Fruit fly (Drosophila melanogaster): ENCODE results near the gene Pvr.
A peak's percentile ranks its signal among the peaks of the same experiment; 100 is the strongest.

The Pvr gene

DNA sequence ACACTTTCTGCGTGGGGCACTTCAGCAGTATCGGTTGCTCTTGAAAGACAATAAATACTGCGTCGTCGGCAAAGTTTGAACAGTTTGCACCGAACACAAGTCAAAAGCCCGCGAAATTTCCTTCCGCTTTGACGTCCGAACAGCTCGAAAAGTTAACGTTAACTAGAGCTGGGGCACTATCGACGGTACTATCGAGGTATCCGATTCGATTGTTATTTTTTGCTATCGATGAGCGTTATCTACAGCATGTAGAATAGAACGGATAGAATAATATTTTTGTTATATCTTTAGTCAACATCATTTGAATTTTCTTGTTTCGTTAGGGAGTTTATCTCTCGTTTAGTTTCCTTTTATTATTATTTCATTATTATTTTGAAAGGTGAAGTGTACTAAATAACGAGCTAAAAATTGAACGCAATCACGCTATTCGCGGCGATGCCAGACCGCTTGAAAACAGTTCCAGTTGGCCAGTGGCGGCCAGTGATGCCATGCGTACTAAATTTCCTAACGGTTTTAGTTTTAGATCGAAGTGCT, at the start of gene Pvr:
Pvr (minus strand) TSS at position 167 of the 534 bp plus-strand sequence.
- TF ChIP-seq GATAd (GFP tag; optimal IDR thresholded peaks at IDR 0.05) (no peak), h (GFP tag; optimal IDR thresholded peaks at IDR 0.05) (peak; percentile 18), CrebA (GFP tag; optimal IDR thresholded peaks at IDR 0.05; ENCODE audit: borderline replicate concordance) (peak; percentile 15), Hr78 (GFP tag; optimal IDR thresholded peaks at IDR 0.05) (no peak), sv (GFP tag; optimal IDR thresholded peaks at IDR 0.05) (no peak), lola (GFP tag; optimal IDR thresholded peaks at IDR 0.05) (no peak), psq (GFP tag; optimal IDR thresholded peaks at IDR 0.05) (no peak), dsf (GFP tag; optimal IDR thresholded peaks at IDR 0.05; ENCODE audit: borderline replicate concordance) (no peak), HLH106 (tag; optimal IDR thresholded peaks at IDR 0.05) (no peak), Dif (GFP tag; optimal IDR thresholded peaks at IDR 0.05; ENCODE audit: partially characterized antibody) (no peak), jim (GFP tag; optimal IDR thresholded peaks at IDR 0.05) (peak; percentile 30), Sp1 (GFP tag; optimal IDR thresholded peaks at IDR 0.05) (no peak), dl (GFP tag; optimal IDR thresholded peaks at IDR 0.05; ENCODE audit: insufficient read depth in 1 of 2, partially characterized antibody in 2 of 2) (no peak), Hr83 (GFP tag; optimal IDR thresholded peaks at IDR 0.05; ENCODE audit: poor library complexity, severe bottlenecking) (peak; percentile 46), tai (GFP tag; optimal IDR thresholded peaks at IDR 0.05) (peak; percentile 19), pan (optimal IDR thresholded peaks at IDR 0.05) (no peak), br (GFP tag; optimal IDR thresholded peaks at IDR 0.05) (no peak), Myc (optimal IDR thresholded peaks at IDR 0.05) (peak; percentile 88), fru (GFP tag; optimal IDR thresholded peaks at IDR 0.05) (no peak), rgr (GFP tag; optimal IDR thresholded peaks at IDR 0.05) (no peak), N (GFP tag; optimal IDR thresholded peaks at IDR 0.05) (no peak), brk (GFP tag; optimal IDR thresholded peaks at IDR 0.05) (peak; percentile 68), Rel (GFP tag; optimal IDR thresholded peaks at IDR 0.05) (no peak), Rel (tag; optimal IDR thresholded peaks at IDR 0.05) (no peak), Vsx2 (GFP tag; optimal IDR thresholded peaks at IDR 0.05; ENCODE audit: partially characterized antibody) (no peak), CG9705 (GFP tag; optimal IDR thresholded peaks at IDR 0.05) (no peak), dmrt93B (GFP tag; optimal IDR thresholded peaks at IDR 0.05) (no peak), sage (GFP tag; optimal IDR thresholded peaks at IDR 0.05) (peak; percentile 42)

DNA sequence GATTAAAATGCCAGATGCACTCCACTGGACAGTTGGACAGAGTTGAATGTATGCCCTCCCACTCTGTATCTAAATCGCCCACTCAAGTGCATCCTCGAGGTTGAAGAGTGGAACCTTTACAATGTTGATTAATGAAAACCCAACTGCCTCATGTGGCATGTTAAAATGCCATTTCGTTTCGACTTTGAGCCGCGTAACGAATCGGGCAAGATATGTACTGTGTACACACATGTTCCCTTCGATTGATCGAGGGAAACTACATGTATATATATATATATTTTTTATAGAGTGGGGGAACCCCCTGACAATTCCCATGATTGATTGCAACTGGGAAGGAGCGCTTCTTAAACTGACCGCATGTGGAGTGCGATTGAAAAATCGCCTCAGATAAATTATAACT, 48.4 kb upstream of the Pvr start:
- no peak for TF ChIP-seq Hr78 (GFP tag; optimal IDR thresholded peaks at IDR 0.05)
- TF ChIP-seq tai (GFP tag; optimal IDR thresholded peaks at IDR 0.05): no peak
- TF ChIP-seq brk (GFP tag; optimal IDR thresholded peaks at IDR 0.05): no peak
- TF ChIP-seq h (GFP tag; optimal IDR thresholded peaks at IDR 0.05): no peak
- no peak for TF ChIP-seq sage (GFP tag; optimal IDR thresholded peaks at IDR 0.05)
- TF ChIP-seq Dfd (GFP tag; optimal IDR thresholded peaks at IDR 0.05): no peak
- no peak for TF ChIP-seq usp (GFP tag; optimal IDR thresholded peaks at IDR 0.05)
- TF ChIP-seq Jra (GFP tag; optimal IDR thresholded peaks at IDR 0.05): no peak
- no peak for TF ChIP-seq psq (GFP tag; optimal IDR thresholded peaks at IDR 0.05)
- no peak for TF ChIP-seq Sp1 (GFP tag; optimal IDR thresholded peaks at IDR 0.05)
- TF ChIP-seq dsf (GFP tag; optimal IDR thresholded peaks at IDR 0.05; ENCODE audit: borderline replicate concordance): no peak
- TF ChIP-seq CrebA (GFP tag; optimal IDR thresholded peaks at IDR 0.05; ENCODE audit: borderline replicate concordance): no peak
- TF ChIP-seq dl (GFP tag; optimal IDR thresholded peaks at IDR 0.05; ENCODE audit: insufficient read depth in 1 of 2, partially characterized antibody in 2 of 2): no peak
- no peak for TF ChIP-seq CG32264 (GFP tag; optimal IDR thresholded peaks at IDR 0.05)
- no peak for TF ChIP-seq Hr83 (GFP tag; optimal IDR thresholded peaks at IDR 0.05; ENCODE audit: poor library complexity, severe bottlenecking)
- TF ChIP-seq br (GFP tag; optimal IDR thresholded peaks at IDR 0.05): no peak

DNA sequence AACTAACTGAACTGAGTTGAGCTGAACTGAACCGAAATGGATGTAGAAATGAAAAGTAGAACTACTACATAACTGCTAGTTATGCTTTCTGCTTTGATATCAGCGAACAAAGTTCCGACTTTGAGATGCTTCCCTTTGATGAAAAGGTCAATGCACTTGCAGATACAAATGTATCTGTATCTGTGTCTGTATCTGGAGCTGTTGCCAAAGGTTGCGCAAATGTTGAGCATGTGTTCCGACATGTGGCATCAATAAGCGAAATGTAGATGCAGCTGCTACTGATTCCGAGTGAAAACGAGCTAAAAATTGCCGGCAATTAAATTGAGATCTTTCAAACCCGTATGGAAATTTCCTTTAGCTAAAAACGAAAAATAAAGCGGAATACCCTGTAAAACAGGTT, 46.9 kb upstream of the Pvr start:
- TF ChIP-seq Vsx2 (GFP tag; optimal IDR thresholded peaks at IDR 0.05; ENCODE audit: partially characterized antibody) (no peak), Dif (GFP tag; optimal IDR thresholded peaks at IDR 0.05; ENCODE audit: partially characterized antibody) (no peak), Myc (optimal IDR thresholded peaks at IDR 0.05) (no peak), jim (GFP tag; optimal IDR thresholded peaks at IDR 0.05) (no peak), CG32264 (GFP tag; optimal IDR thresholded peaks at IDR 0.05) (no peak), usp (GFP tag; optimal IDR thresholded peaks at IDR 0.05) (no peak), Abd-B (GFP tag; optimal IDR thresholded peaks at IDR 0.05) (no peak), dl (GFP tag; optimal IDR thresholded peaks at IDR 0.05; ENCODE audit: insufficient read depth in 1 of 2, partially characterized antibody in 2 of 2) (no peak), sage (GFP tag; optimal IDR thresholded peaks at IDR 0.05) (no peak)
